Fruit fly (Drosophila melanogaster): ENCODE measurements around the gene Rab26.

DNA sequence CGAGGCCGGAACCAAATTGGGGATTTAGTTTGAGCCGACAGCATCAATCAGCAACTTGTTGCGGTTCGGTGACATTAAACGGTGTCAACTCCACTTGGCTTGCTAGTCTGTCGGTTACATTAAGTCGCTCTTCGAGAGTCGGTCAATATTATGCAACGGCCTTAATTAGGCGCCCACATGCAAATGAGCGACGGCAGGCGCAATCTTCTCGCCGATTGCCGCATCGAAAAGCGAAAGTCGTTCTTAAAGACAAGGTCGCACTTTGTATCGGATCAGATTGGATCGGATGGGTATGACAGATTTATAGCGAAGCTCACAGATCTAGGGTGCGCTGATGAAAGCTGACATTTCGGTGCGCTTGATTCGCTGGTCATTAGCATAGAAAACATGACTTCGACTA lies 27.5 kb upstream of the Rab26 start:
- TF ChIP-seq psq (optimal IDR thresholded peaks at IDR 0.05) (no peak), usp (GFP tag; optimal IDR thresholded peaks at IDR 0.05) (no peak), EcR (GFP tag; optimal IDR thresholded peaks at IDR 0.05) (no peak)
